Worm (Caenorhabditis elegans) whole organism, early embryonic: ENCODE data around the gene npp-26.

Experiments
- B0310.2 ChIP-seq: sonication (generic microtip); optimal IDR thresholded peaks from 2 replicates; lab custom pipeline; 2016; ENCODE audit warnings: mild to moderate bottlenecking, missing genetic modification characterization, missing compliant biosample characterization
- ama-1 ChIP-seq: fragments of 150-350 bp; optimal IDR thresholded peaks from 2 replicates; lab custom pipeline; 2014
- ceh-13 ChIP-seq: fragments of 200-800 bp; sonication (Bioruptor generic); optimal IDR thresholded peaks from 2 replicates; lab custom pipeline; 2018; ENCODE audit warnings: mild to moderate bottlenecking, missing genetic modification characterization, missing compliant biosample characterization
- ceh-36 ChIP-seq: sonication (generic microtip); optimal IDR thresholded peaks from 2 replicates; lab custom pipeline; 2016; ENCODE audit warnings: missing genetic modification characterization, inconsistent platforms, missing compliant biosample characterization
- flt-1 ChIP-seq: fragments of 200-800 bp; sonication (Bioruptor generic); IDR thresholded peaks from 2 replicates; pipeline ENCODE4 v1.3.6; 2022; ENCODE audit warnings: missing genetic modification characterization, missing compliant biosample characterization
- hmbx-1 ChIP-seq: sonication (generic microtip); optimal IDR thresholded peaks from 2 replicates; lab custom pipeline; 2016; ENCODE audit warnings: mild to moderate bottlenecking, missing genetic modification characterization, missing compliant biosample characterization
- hmg-4 ChIP-seq: fragments of 200-800 bp; sonication (Bioruptor generic); optimal IDR thresholded peaks from 2 replicates; lab custom pipeline; 2018; ENCODE audit warnings: mild to moderate bottlenecking, missing genetic modification characterization, missing compliant biosample characterization
- hnd-1 ChIP-seq: sonication (generic microtip); optimal IDR thresholded peaks from 2 replicates; lab custom pipeline; 2016; ENCODE audit warnings: missing genetic modification characterization, missing compliant biosample characterization
- pes-1 ChIP-seq: fragments of 200-800 bp; sonication (Bioruptor generic); IDR thresholded peaks from 2 replicates; pipeline ENCODE4 v1.3.6; 2022; ENCODE audit warnings: missing genetic modification reagents, missing genetic modification characterization, missing compliant biosample characterization
- scrt-1 ChIP-seq: fragments of 200-800 bp; sonication (Bioruptor generic); IDR thresholded peaks from 2 replicates; pipeline ENCODE4 v1.3.6; 2022; ENCODE audit warnings: missing genetic modification characterization, missing compliant biosample characterization
- sea-1 ChIP-seq: fragments of 200-800 bp; sonication (Bioruptor generic); conservative IDR thresholded peaks from 2 replicates; pipeline ENCODE4 v1.3.6; 2022; ENCODE audit warnings: missing genetic modification characterization, missing compliant biosample characterization
- tra-4 ChIP-seq: sonication (generic microtip); optimal IDR thresholded peaks from 2 replicates; lab custom pipeline; 2017; ENCODE audit warnings: missing genetic modification characterization, missing compliant biosample characterization

DNA sequence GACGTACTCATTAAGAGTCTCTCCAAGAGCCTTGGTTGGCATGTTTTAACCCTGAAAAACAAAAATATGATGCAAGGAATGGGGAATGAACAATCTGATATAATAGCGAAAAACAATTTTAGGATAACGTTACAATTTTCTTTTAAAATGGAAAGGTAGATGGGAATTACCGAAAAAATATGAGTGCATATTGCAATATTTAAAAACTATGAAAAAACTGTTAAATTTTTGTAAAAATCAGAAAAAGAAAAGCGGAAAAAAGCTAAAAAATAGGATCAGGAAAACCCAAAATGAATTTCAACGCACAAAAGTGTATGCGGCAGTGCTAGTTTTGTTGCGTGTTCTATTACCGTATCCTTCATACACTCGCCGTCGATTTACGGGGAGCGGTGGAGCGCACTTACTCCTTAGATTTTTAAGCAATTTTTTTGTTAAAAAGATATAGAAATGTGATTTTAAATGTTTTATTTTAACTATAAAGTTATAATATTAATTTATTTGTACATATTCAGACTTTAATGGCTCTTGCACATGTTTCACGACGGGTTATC is 14.7 kb upstream of the npp-26 start, which contains the start of the genes rpl-20 and Y17G9B.5:
- TF ChIP-seq ama-1, result no peak
- TF ChIP-seq hmg-4, result peak; percentile 81
- peak; percentile 72 for TF ChIP-seq hnd-1
- TF ChIP-seq flt-1 (GFP tag; lab: Robert Waterston, UW), result peak; percentile 84
- peak; percentile 63 for TF ChIP-seq ceh-13 (GFP tag; lab: Kevin White, UChicago)
- peak; percentile 73 for TF ChIP-seq tra-4
- peak; percentile 49 for TF ChIP-seq B0310.2 (tag; lab: Kevin White, UChicago)
- TF ChIP-seq hmbx-1 (tag; lab: Kevin White, UChicago), result peak; percentile 75
- peak; percentile 87 for TF ChIP-seq sea-1 (GFP tag; lab: Robert Waterston, UW)
- peak; percentile 85 for TF ChIP-seq ceh-36
- TF ChIP-seq pes-1 (GFP tag; lab: Robert Waterston, UW), result peak; percentile 81
- TF ChIP-seq scrt-1, result peak; percentile 80
